Fruit fly (Drosophila melanogaster): ENCODE results near the gene p38c.
A peak's percentile ranks its signal among the peaks of the same experiment; 100 is the strongest.

The p38c gene

dm6 chr3R:24143779-24144178 lies 6.2 kb downstream of the p38c start (continued):
- TF ChIP-seq CG1621 (tag; optimal IDR thresholded peaks at IDR 0.05): no peak
- no peak for TF ChIP-seq fd85E (GFP tag; optimal IDR thresholded peaks at IDR 0.05)
- TF ChIP-seq CG16779 (tag; optimal IDR thresholded peaks at IDR 0.05): no peak
- TF ChIP-seq salr (GFP tag; optimal IDR thresholded peaks at IDR 0.05): peak in 1 of 2 experiments; percentile 75
- TF ChIP-seq Smox (GFP tag; optimal IDR thresholded peaks at IDR 0.05): peak; percentile 34
- no peak for TF ChIP-seq Gug (GFP tag; IDR thresholded peaks at IDR 0.05)
- TF ChIP-seq net (GFP tag; optimal IDR thresholded peaks at IDR 0.05): peak; percentile 23
- TF ChIP-seq CG6808 (GFP tag; optimal IDR thresholded peaks at IDR 0.05): peak; percentile 68
- peak; percentile 54 for TF ChIP-seq CG6792 (GFP tag; optimal IDR thresholded peaks at IDR 0.05)
- peak; percentile 58 for TF ChIP-seq Ets96B (tag; optimal IDR thresholded peaks at IDR 0.05)
- TF ChIP-seq Sox14 (GFP tag; optimal IDR thresholded peaks at IDR 0.05): peak; percentile 68
- TF ChIP-seq CG32006 (GFP tag; optimal IDR thresholded peaks at IDR 0.05): peak; percentile 75
- peak; percentile 56 for TF ChIP-seq Eip75B (GFP tag; optimal IDR thresholded peaks at IDR 0.05)
- TF ChIP-seq CG7368 (GFP tag; optimal IDR thresholded peaks at IDR 0.05): peak; percentile 44
- peak; percentile 46 for TF ChIP-seq CG10669 (GFP tag; optimal IDR thresholded peaks at IDR 0.05)
- peak; percentile 79 for TF ChIP-seq svp (GFP tag)

dm6 chr3R:24143372-24143771 lies 6.6 kb downstream of the p38c start:
- no peak for TF ChIP-seq lz (GFP tag; optimal IDR thresholded peaks at IDR 0.05)
- no peak for TF ChIP-seq CG6163 (GFP tag; IDR thresholded peaks at IDR 0.05)
- no peak for TF ChIP-seq Sox14 (GFP tag; optimal IDR thresholded peaks at IDR 0.05)
- TF ChIP-seq CG31627 (GFP tag; optimal IDR thresholded peaks at IDR 0.05): no peak
- TF ChIP-seq Lpt (GFP tag; optimal IDR thresholded peaks at IDR 0.05): no peak
- no peak for TF ChIP-seq Eip75B (GFP tag; optimal IDR thresholded peaks at IDR 0.05)
- no peak for TF ChIP-seq CG16779 (tag; optimal IDR thresholded peaks at IDR 0.05)
- TF ChIP-seq ss (GFP tag; optimal IDR thresholded peaks at IDR 0.05): no peak
- TF ChIP-seq CG4318 (GFP tag; optimal IDR thresholded peaks at IDR 0.05): no peak
- TF ChIP-seq acj6 (GFP tag; optimal IDR thresholded peaks at IDR 0.05): no peak
- TF ChIP-seq achi (GFP tag; optimal IDR thresholded peaks at IDR 0.05): no peak
- TF ChIP-seq OdsH (GFP tag; optimal IDR thresholded peaks at IDR 0.05): no peak
- no peak for TF ChIP-seq CG1621 (tag; optimal IDR thresholded peaks at IDR 0.05)
- TF ChIP-seq CG34406 (GFP tag; optimal IDR thresholded peaks at IDR 0.05): no peak
- no peak for TF ChIP-seq CG32006 (GFP tag; optimal IDR thresholded peaks at IDR 0.05)
- TF ChIP-seq CG9139 (GFP tag; optimal IDR thresholded peaks at IDR 0.05): no peak
- TF ChIP-seq salr (GFP tag; optimal IDR thresholded peaks at IDR 0.05): no peak
- no peak for TF ChIP-seq Smox (GFP tag; optimal IDR thresholded peaks at IDR 0.05)

- TF ChIP-seq Ets96B (tag; optimal IDR thresholded peaks at IDR 0.05): peak; percentile 87
- TF ChIP-seq Hr38 (GFP tag; optimal IDR thresholded peaks at IDR 0.05): no peak
- TF ChIP-seq CG11762 (GFP tag; optimal IDR thresholded peaks at IDR 0.05; ENCODE audit: insufficient read depth): peak; percentile 80
- peak; percentile 87 for TF ChIP-seq esn (GFP tag; optimal IDR thresholded peaks at IDR 0.05)
- peak; percentile 89 for TF ChIP-seq CG6808 (GFP tag; optimal IDR thresholded peaks at IDR 0.05)
- TF ChIP-seq achi (GFP tag; optimal IDR thresholded peaks at IDR 0.05): peak; percentile 85
- TF ChIP-seq topi (GFP tag; optimal IDR thresholded peaks at IDR 0.05): peak; percentile 83
- TF ChIP-seq CG15336 (GFP tag; IDR thresholded peaks at IDR 0.05): peak; percentile 77
- peak; percentile 66 for TF ChIP-seq Ets21C (GFP tag; optimal IDR thresholded peaks at IDR 0.05)
- peak; percentile 85 for TF ChIP-seq pdm3 (GFP tag; optimal IDR thresholded peaks at IDR 0.05)
- peak; percentile 94 for TF ChIP-seq CG6163 (GFP tag; IDR thresholded peaks at IDR 0.05)
- TF ChIP-seq lz (GFP tag; optimal IDR thresholded peaks at IDR 0.05): peak; percentile 86
- peak; percentile 84 for TF ChIP-seq CG11902 (GFP tag; optimal IDR thresholded peaks at IDR 0.05)
- TF ChIP-seq Blimp-1 (GFP tag; optimal IDR thresholded peaks at IDR 0.05): peak; percentile 49
- peak; percentile 80 for TF ChIP-seq CG31627 (GFP tag; optimal IDR thresholded peaks at IDR 0.05)
- peak; percentile 91 for TF ChIP-seq CG10631 (GFP tag; optimal IDR thresholded peaks at IDR 0.05)
- TF ChIP-seq net (GFP tag; optimal IDR thresholded peaks at IDR 0.05): peak; percentile 77
- TF ChIP-seq CG6854 (GFP tag; optimal IDR thresholded peaks at IDR 0.05): peak; percentile 21
- TF ChIP-seq Hr39 (GFP tag; optimal IDR thresholded peaks at IDR 0.05): peak; percentile 83
- TF ChIP-seq ss (GFP tag; optimal IDR thresholded peaks at IDR 0.05): peak; percentile 86 to 92
- TF ChIP-seq CG6792 (GFP tag; optimal IDR thresholded peaks at IDR 0.05): peak; percentile 91
- peak; percentile 67 for TF ChIP-seq dac (GFP tag; optimal IDR thresholded peaks at IDR 0.05)
- peak; percentile 77 for TF ChIP-seq CG34406 (GFP tag; optimal IDR thresholded peaks at IDR 0.05)
- TF ChIP-seq acj6 (GFP tag; optimal IDR thresholded peaks at IDR 0.05): peak; percentile 84
- peak; percentile 63 for TF ChIP-seq CG6276 (GFP tag; optimal IDR thresholded peaks at IDR 0.05)
- peak; percentile 87 for TF ChIP-seq CG10669 (GFP tag; optimal IDR thresholded peaks at IDR 0.05)
- TF ChIP-seq salr (GFP tag; optimal IDR thresholded peaks at IDR 0.05): peak; percentile 59 to 77
- peak; percentile 83 for TF ChIP-seq Sox14 (GFP tag; optimal IDR thresholded peaks at IDR 0.05)
- TF ChIP-seq Hr4 (GFP tag; optimal IDR thresholded peaks at IDR 0.05): peak; percentile 79
- TF ChIP-seq fkh (GFP tag; optimal IDR thresholded peaks at IDR 0.05): no peak
- TF ChIP-seq Eip75B (GFP tag; optimal IDR thresholded peaks at IDR 0.05): peak; percentile 90
- TF ChIP-seq OdsH (GFP tag; optimal IDR thresholded peaks at IDR 0.05): peak; percentile 86
- TF ChIP-seq dsx (GFP tag; optimal IDR thresholded peaks at IDR 0.05; ENCODE audit: poor library complexity, severe bottlenecking): peak; percentile 87
- TF ChIP-seq Eip78C (GFP tag): peak; percentile 96
Measured at dm6 chr3R:24142971-24143370, 7.0 kb downstream of the p38c start.
